Fruit fly (Drosophila melanogaster) whole organism, embryonic: ENCODE results near the gene beta4GalT7.
A peak's percentile ranks its signal among the peaks of the same experiment; 100 is the strongest.

Source experiments
- Asciz ChIP-seq: fragments of 200-800 bp; sonication (Bioruptor generic); optimal IDR thresholded peaks from 2 replicates; lab custom pipeline; 2017; ENCODE audit warnings: missing biosample characterization, mild to moderate bottlenecking, missing genetic modification characterization, missing genetic modification reagents
- BEAF-32 ChIP-seq: fragments of 200-800 bp; sonication (Bioruptor generic); optimal IDR thresholded peaks from 3 replicates; lab custom pipeline; 2017; ENCODE audit warnings: missing biosample characterization, missing genetic modification characterization, mild to moderate bottlenecking, moderate library complexity, missing genetic modification reagents
- Blimp-1 ChIP-seq: fragments of 200-800 bp; sonication (Bioruptor generic); optimal IDR thresholded peaks from 3 replicates; lab custom pipeline; 2018; ENCODE audit warnings: missing biosample characterization, missing genetic modification characterization, mild to moderate bottlenecking, moderate library complexity, missing genetic modification reagents
- CG10209 ChIP-seq: fragments of 200-800 bp; sonication (Bioruptor generic); optimal IDR thresholded peaks from 3 replicates; lab custom pipeline; 2017; ENCODE audit warnings: missing biosample characterization, mild to moderate bottlenecking, missing genetic modification characterization, missing genetic modification reagents
- CG10462 ChIP-seq: fragments of 200-800 bp; sonication (Bioruptor generic); optimal IDR thresholded peaks from 2 replicates; lab custom pipeline; 2016; ENCODE audit warnings: missing biosample characterization, missing genetic modification characterization
- CG11723 ChIP-seq: fragments of 200-800 bp; sonication (Bioruptor generic); optimal IDR thresholded peaks from 2 replicates; lab custom pipeline; 2017; ENCODE audit warnings: missing biosample characterization, mild to moderate bottlenecking, missing genetic modification characterization
- CG1233 ChIP-seq: fragments of 200-800 bp; sonication (Bioruptor generic); optimal IDR thresholded peaks from 4 replicates; lab custom pipeline; 2018; ENCODE audit warnings: missing biosample characterization, mild to moderate bottlenecking, missing genetic modification characterization
- CG12391 ChIP-seq: fragments of 200-800 bp; sonication (Bioruptor generic); optimal IDR thresholded peaks from 3 replicates; lab custom pipeline; 2018; ENCODE audit warnings: missing biosample characterization, mild to moderate bottlenecking, missing genetic modification characterization, moderate library complexity
- CG12769 ChIP-seq: fragments of 200-800 bp; sonication (Bioruptor generic); optimal IDR thresholded peaks from 2 replicates; lab custom pipeline; 2019; ENCODE audit warnings: missing biosample characterization, mild to moderate bottlenecking, missing genetic modification characterization, moderate library complexity
- CG13123 ChIP-seq: fragments of 200-800 bp; sonication (Bioruptor generic); optimal IDR thresholded peaks from 2 replicates; lab custom pipeline; 2016; ENCODE audit warnings: missing biosample characterization, missing genetic modification characterization
- CG13424 ChIP-seq: fragments of 200-800 bp; sonication (Bioruptor generic); optimal IDR thresholded peaks from 2 replicates; lab custom pipeline; 2019; ENCODE audit warnings: missing biosample characterization, mild to moderate bottlenecking, missing genetic modification characterization, moderate library complexity
- CG17186 ChIP-seq: fragments of 200-800 bp; sonication (Bioruptor generic); optimal IDR thresholded peaks from 3 replicates; lab custom pipeline; 2017; ENCODE audit warnings: missing biosample characterization, missing genetic modification reagents, missing genetic modification characterization
- CG34376 ChIP-seq: fragments of 200-800 bp; sonication (Bioruptor generic); optimal IDR thresholded peaks from 2 replicates; lab custom pipeline; 2018; ENCODE audit warnings: missing biosample characterization, mild to moderate bottlenecking, missing genetic modification characterization
- CG3726 ChIP-seq: fragments of 200-800 bp; sonication (Bioruptor generic); IDR thresholded peaks from 3 replicates; pipeline ENCODE4, ENCODE4 v1.3.6; 2022; ENCODE audit warnings: missing biosample characterization, missing genetic modification characterization
- CG6272 ChIP-seq: fragments of 200-800 bp; sonication (Bioruptor generic); IDR thresholded peaks from 2 replicates; pipeline ENCODE4 v1.3.6; 2022; ENCODE audit warnings: missing biosample characterization, missing genetic modification characterization
- CG7271 ChIP-seq: fragments of 200-800 bp; sonication (Bioruptor generic); optimal IDR thresholded peaks from 2 replicates; lab custom pipeline; 2018; ENCODE audit warnings: missing biosample characterization, mild to moderate bottlenecking, missing genetic modification characterization, moderate library complexity
- CG7372 ChIP-seq: fragments of 200-800 bp; sonication (Bioruptor generic); IDR thresholded peaks from 2 replicates; pipeline ENCODE4 v1.3.6; 2022; ENCODE audit warnings: missing biosample characterization, missing genetic modification characterization
- CG7786 ChIP-seq: fragments of 200-800 bp; sonication (Bioruptor generic); optimal IDR thresholded peaks from 2 replicates; lab custom pipeline; 2016; ENCODE audit warnings: missing biosample characterization, missing genetic modification characterization
- CG8089 ChIP-seq: fragments of 200-800 bp; sonication (Bioruptor generic); optimal IDR thresholded peaks from 3 replicates; lab custom pipeline; 2016; ENCODE audit warnings: missing biosample characterization, missing genetic modification characterization
- CG8388 ChIP-seq: fragments of 200-800 bp; sonication (Bioruptor generic); optimal IDR thresholded peaks from 2 replicates; lab custom pipeline; 2019; ENCODE audit warnings: missing biosample characterization, mild to moderate bottlenecking, missing genetic modification characterization, moderate library complexity
- ERR ChIP-seq: fragments of 200-800 bp; sonication (Bioruptor generic); optimal IDR thresholded peaks from 2 replicates; lab custom pipeline; 2016; ENCODE audit warnings: missing biosample characterization, missing genetic modification characterization
- Hr51 ChIP-seq, 2 experiments: fragments of 200-800 bp; sonication (Bioruptor generic); optimal IDR thresholded peaks; 2 replicates in 1 of 2; 3 replicates in 1 of 2; lab custom pipeline; 2016 to 2018; ENCODE audit warnings: missing biosample characterization in 2 of 2, missing genetic modification characterization in 2 of 2, mild to moderate bottlenecking in 1 of 2, moderate library complexity in 1 of 2
- Ptx1 ChIP-seq: fragments of 200-800 bp; sonication (Bioruptor generic); IDR thresholded peaks from 2 replicates; pipeline ENCODE4 v1.3.6; 2022; ENCODE audit warnings: missing biosample characterization, missing genetic modification characterization
- Spps ChIP-seq: fragments of 200-800 bp; sonication (Bioruptor generic); optimal IDR thresholded peaks from 2 replicates; lab custom pipeline; 2018; ENCODE audit warnings: missing biosample characterization, mild to moderate bottlenecking, missing genetic modification characterization
- Ssrp ChIP-seq: fragments of 200-800 bp; sonication (Bioruptor generic); optimal IDR thresholded peaks from 2 replicates; lab custom pipeline; 2018; ENCODE audit warnings: missing biosample characterization, mild to moderate bottlenecking, missing genetic modification characterization, moderate library complexity
- Stat92E ChIP-seq, 3 experiments: fragments of >200 bp in 2 of 3; fragments of 200-800 bp in 1 of 3; sonication (Bioruptor generic) in 1 of 3; optimal IDR thresholded peaks; 2 replicates each; lab custom pipeline; 2017 to 2019; ENCODE audit warnings: missing biosample characterization in 3 of 3, missing genetic modification characterization in 3 of 3, mild to moderate bottlenecking in 1 of 3, moderate library complexity in 1 of 3
- TFAM ChIP-seq: fragments of 200-800 bp; sonication (Bioruptor generic); optimal IDR thresholded peaks from 2 replicates; lab custom pipeline; 2017; ENCODE audit warnings: missing biosample characterization, missing genetic modification characterization, inconsistent platforms
- Trl ChIP-seq, 3 experiments: fragments of >200 bp in 2 of 3; fragments of 200-800 bp in 1 of 3; sonication (Bioruptor generic) in 1 of 3; optimal IDR thresholded peaks; 2 replicates in 1 of 3; 3 replicates in 2 of 3; lab custom pipeline; 2016 to 2017; ENCODE audit warnings: missing biosample characterization in 1 of 3, missing genetic modification characterization in 1 of 3
- Usf ChIP-seq: fragments of 200-800 bp; sonication (Bioruptor generic); optimal IDR thresholded peaks from 2 replicates; lab custom pipeline; 2017; ENCODE audit warnings: missing genotype, missing biosample characterization, missing genetic modification characterization
- YL-1 ChIP-seq: fragments of 200-800 bp; sonication (Bioruptor generic); optimal IDR thresholded peaks from 3 replicates; lab custom pipeline; 2017; ENCODE audit warnings: missing biosample characterization, mild to moderate bottlenecking, missing genetic modification characterization
- abd-A ChIP-seq: fragments of 200-800 bp; sonication (Bioruptor generic); optimal IDR thresholded peaks from 3 replicates; lab custom pipeline; 2019; ENCODE audit warnings: missing biosample characterization, mild to moderate bottlenecking, missing genetic modification characterization, moderate library complexity
- bigmax ChIP-seq: fragments of 200-800 bp; sonication (Bioruptor generic); optimal IDR thresholded peaks from 2 replicates; lab custom pipeline; 2018; ENCODE audit warnings: missing biosample characterization, mild to moderate bottlenecking, missing genetic modification characterization
- cg ChIP-seq: fragments of 200-800 bp; sonication (Bioruptor generic); optimal IDR thresholded peaks from 3 replicates; lab custom pipeline; 2019; ENCODE audit warnings: missing biosample characterization, mild to moderate bottlenecking, missing genetic modification characterization, moderate library complexity
- chinmo ChIP-seq: fragments of 200-800 bp; sonication (Bioruptor generic); IDR thresholded peaks from 4 replicates; pipeline ENCODE4 v1.3.6; 2022; ENCODE audit warnings: missing biosample characterization, missing genetic modification characterization; ENCODE audit not compliant: partially characterized antibody
- ci ChIP-seq: fragments of 200-800 bp; sonication (Bioruptor generic); IDR thresholded peaks from 3 replicates; pipeline ENCODE4 v1.3.6; 2022; ENCODE audit warnings: missing biosample characterization, missing genetic modification characterization
- da ChIP-seq: fragments of 200-800 bp; sonication (Bioruptor generic); optimal IDR thresholded peaks from 2 replicates; lab custom pipeline; 2016; ENCODE audit warnings: missing biosample characterization, missing genetic modification characterization
- kah ChIP-seq: fragments of 200-800 bp; sonication (Bioruptor generic); optimal IDR thresholded peaks from 2 replicates; lab custom pipeline; 2018; ENCODE audit warnings: missing biosample characterization, mild to moderate bottlenecking, missing genetic modification characterization
- kay ChIP-seq: fragments of 200-800 bp; sonication (Bioruptor generic); optimal IDR thresholded peaks from 2 replicates; lab custom pipeline; 2016; ENCODE audit warnings: missing biosample characterization, missing genetic modification characterization
- nerfin-1 ChIP-seq: fragments of 200-800 bp; sonication (Bioruptor generic); optimal IDR thresholded peaks from 3 replicates; lab custom pipeline; 2019; ENCODE audit warnings: missing biosample characterization, mild to moderate bottlenecking, missing genetic modification characterization, moderate library complexity
- nmo ChIP-seq: fragments of 200-800 bp; sonication (Bioruptor generic); optimal IDR thresholded peaks from 2 replicates; lab custom pipeline; 2018; ENCODE audit warnings: missing biosample characterization, mild to moderate bottlenecking, missing genetic modification characterization, moderate library complexity
- oc ChIP-seq: fragments of 200-800 bp; sonication (Bioruptor generic); optimal IDR thresholded peaks from 2 replicates; lab custom pipeline; 2018; ENCODE audit warnings: missing biosample characterization, mild to moderate bottlenecking, missing genetic modification characterization, moderate library complexity
- pfk ChIP-seq: fragments of 200-800 bp; sonication (Bioruptor generic); optimal IDR thresholded peaks from 2 replicates; lab custom pipeline; 2018; ENCODE audit warnings: missing biosample characterization, mild to moderate bottlenecking, missing genetic modification characterization, moderate library complexity
- seq ChIP-seq: fragments of 200-800 bp; sonication (Bioruptor generic); IDR thresholded peaks from 2 replicates; pipeline ENCODE4 v1.3.6; 2022; ENCODE audit warnings: missing biosample characterization, missing genetic modification characterization
- sima ChIP-seq: fragments of 200-800 bp; sonication (Bioruptor generic); optimal IDR thresholded peaks from 2 replicates; lab custom pipeline; 2016; ENCODE audit warnings: missing biosample characterization, missing genetic modification characterization
- sr ChIP-seq: fragments of 200-800 bp; sonication (Bioruptor generic); IDR thresholded peaks from 3 replicates; pipeline ENCODE4 v1.3.6; 2022; ENCODE audit warnings: missing biosample characterization, missing genetic modification characterization
- stwl ChIP-seq: fragments of 200-800 bp; sonication (Bioruptor generic); optimal IDR thresholded peaks from 3 replicates; lab custom pipeline; 2018; ENCODE audit warnings: missing biosample characterization, mild to moderate bottlenecking, missing genetic modification characterization, moderate library complexity
- zen2 ChIP-seq: fragments of 200-800 bp; sonication (Bioruptor generic); IDR thresholded peaks from 3 replicates; pipeline ENCODE4 v1.3.6; 2022; ENCODE audit warnings: missing biosample characterization, missing genetic modification characterization; ENCODE audit not compliant: partially characterized antibody

beta4GalT7 gene

dm6 chr3R:25056016-25056415 is 33.0 kb downstream of the beta4GalT7 start, which contains the start of the genes CG31111 and stac (continued):
- TF ChIP-seq zen2 (GFP tag; lab: Robert Waterston, UW), result no peak
- TF ChIP-seq oc (tag; lab: Kevin White, UChicago), result no peak
- no peak for TF ChIP-seq CG8089 (GFP tag; lab: Kevin White, UChicago)
- no peak for TF ChIP-seq CG7786 (GFP tag; lab: Kevin White, UChicago)
- no peak for TF ChIP-seq CG10462 (GFP tag; lab: Kevin White, UChicago)
- no peak for TF ChIP-seq Asciz
- TF ChIP-seq Hr51 (GFP tag; optimal IDR thresholded peaks at IDR 0.05; lab: Kevin White, UChicago), result no peak
- TF ChIP-seq CG6272, result no peak
- no peak for TF ChIP-seq Ssrp
- no peak for TF ChIP-seq CG12391
- TF ChIP-seq CG7271, result no peak
- TF ChIP-seq Ptx1 (GFP tag; lab: Robert Waterston, UW), result no peak
- TF ChIP-seq YL-1 (GFP tag; lab: Kevin White, UChicago), result peak; percentile 38
- TF ChIP-seq stwl (tag; lab: Kevin White, UChicago), result peak; percentile 62
- TF ChIP-seq nmo (GFP tag; lab: Kevin White, UChicago), result no peak
- no peak for TF ChIP-seq Stat92E (GFP tag; optimal IDR thresholded peaks at IDR 0.05; lab: Kevin White, UChicago)
- TF ChIP-seq, all 482 proteins: peak for 47

- TF ChIP-seq da (GFP tag; lab: Kevin White, UChicago) (no peak), CG3726 (GFP tag; lab: Robert Waterston, UW) (no peak), seq (GFP tag; lab: Robert Waterston, UW) (no peak), abd-A (tag; lab: Kevin White, UChicago) (no peak), BEAF-32 (GFP tag; lab: Kevin White, UChicago) (no peak), nerfin-1 (tag; lab: Kevin White, UChicago) (no peak), chinmo (no peak), Blimp-1 (GFP tag; lab: Kevin White, UChicago) (no peak), cg (peak; percentile 52), CG1233 (GFP tag; lab: Kevin White, UChicago) (no peak), sima (GFP tag; lab: Kevin White, UChicago) (no peak), CG10209 (GFP tag; lab: Kevin White, UChicago) (no peak), ci (GFP tag; lab: Robert Waterston, UW) (0 out of 3 replicates have a peak, but pooled peaks have one; percentile 13), Trl (optimal IDR thresholded peaks at IDR 0.05; lab: Kevin White, UChicago) (peak in 1 of 2 experiments; percentile 35), Trl (GFP tag; optimal IDR thresholded peaks at IDR 0.05; lab: Kevin White, UChicago) (no peak), CG13123 (GFP tag; lab: Kevin White, UChicago) (no peak), kah (GFP tag; lab: Kevin White, UChicago) (peak; percentile 97), CG34376 (peak; percentile 14), Spps (no peak), CG11723 (GFP tag; lab: Kevin White, UChicago) (no peak), ERR (GFP tag; lab: Kevin White, UChicago) (no peak), CG17186 (no peak), CG13424 (tag; lab: Kevin White, UChicago) (no peak), TFAM (no peak), CG12769 (tag; lab: Kevin White, UChicago) (peak; percentile 93), bigmax (GFP tag; lab: Kevin White, UChicago) (no peak), CG7372 (no peak), kay (GFP tag; lab: Kevin White, UChicago) (peak; percentile 8), pfk (GFP tag; lab: Kevin White, UChicago) (no peak), CG8388 (GFP tag; lab: Kevin White, UChicago) (no peak), Ssrp (no peak), sr (GFP tag; lab: Robert Waterston, UW) (no peak), Usf (GFP tag; lab: Kevin White, UChicago) (no peak)
These were observed 33.6 kb downstream of the beta4GalT7 start for dm6 chr3R:25056488-25057157.
